Worm (Caenorhabditis elegans) whole organism, mixed stage, embryonic: ENCODE results near the gene clec-132.

Experiments used
- mep-1 ChIP-seq: fragments of 150-350 bp; optimal IDR thresholded peaks from 2 replicates; lab custom pipeline; 2017; ENCODE audit warnings: missing biosample characterization, missing genetic modification reagents, missing genetic modification characterization, inconsistent platforms
- snpc-4 ChIP-seq: fragments of 150-350 bp; optimal IDR thresholded peaks from 2 replicates; lab custom pipeline; 2014; ENCODE audit warnings: missing biosample characterization, missing genetic modification characterization
- unc-39 ChIP-seq: fragments of 150-350 bp; optimal IDR thresholded peaks from 2 replicates; lab custom pipeline; 2014; ENCODE audit warnings: missing biosample characterization, missing genetic modification characterization
- unc-62 ChIP-seq: fragments of 150-350 bp; optimal IDR thresholded peaks from 2 replicates; lab custom pipeline; 2014; ENCODE audit warnings: missing biosample characterization, missing genetic modification reagents, missing genetic modification characterization
- zip-8 ChIP-seq: fragments of 150-350 bp; optimal IDR thresholded peaks from 2 replicates; lab custom pipeline; 2014; ENCODE audit warnings: missing biosample characterization, missing genetic modification characterization

ce11 chrII:3556584-3556983, 20.3 kb upstream of the clec-132 start:
- no peak for TF ChIP-seq mep-1 (tag; lab: Kevin White, UChicago)
- no peak for TF ChIP-seq unc-62 (GFP tag; lab: Kevin White, UChicago)
- no peak for TF ChIP-seq unc-39
- TF ChIP-seq zip-8 (tag; lab: Kevin White, UChicago): no peak
- TF ChIP-seq snpc-4: no peak
